Fruit fly (Drosophila melanogaster): ENCODE data around the gene AnxB10.
A peak's percentile ranks its signal among the peaks of the same experiment; 100 is the strongest.

The AnxB10 gene

dm6 chrX:20159679-20160140, 13.6 kb downstream of the AnxB10 start, which contains the start of gene Rab35 (continued):
- TF ChIP-seq croc (GFP tag; conservative IDR thresholded peaks at IDR 0.05) (no peak), pita (GFP tag; optimal IDR thresholded peaks at IDR 0.05) (no peak), fd3F (GFP tag; optimal IDR thresholded peaks at IDR 0.05) (no peak), Xrp1 (GFP tag; IDR thresholded peaks at IDR 0.05) (0 out of 2 replicates have a peak, but pooled peaks have one; percentile 10), CG11085 (GFP tag; IDR thresholded peaks at IDR 0.05) (no peak), Nf-YB (GFP tag; optimal IDR thresholded peaks at IDR 0.05) (no peak), stc (GFP tag; IDR thresholded peaks at IDR 0.05) (no peak), CG14667 (GFP tag; IDR thresholded peaks at IDR 0.05) (no peak), nerfin-1 (tag; optimal IDR thresholded peaks at IDR 0.05) (no peak), Hmx (GFP tag; optimal IDR thresholded peaks at IDR 0.05) (no peak), CG1233 (GFP tag; optimal IDR thresholded peaks at IDR 0.05) (no peak), run (tag; optimal IDR thresholded peaks at IDR 0.05) (no peak), Oaz (GFP tag; IDR thresholded peaks at IDR 0.05) (no peak), CG7963 (GFP tag; IDR thresholded peaks at IDR 0.05; ENCODE audit: partially characterized antibody) (peak; percentile 86), CG8359 (GFP tag; optimal IDR thresholded peaks at IDR 0.05; ENCODE audit: borderline replicate concordance) (no peak), CG17568 (GFP tag; optimal IDR thresholded peaks at IDR 0.05) (no peak), Rfx (GFP tag; IDR thresholded peaks at IDR 0.05) (peak; percentile 41), Dll (GFP tag; IDR thresholded peaks at IDR 0.05; ENCODE audit: partially characterized antibody) (peak; percentile 97), CG2712 (tag; optimal IDR thresholded peaks at IDR 0.05) (peak; percentile 37), D19A (tag; optimal IDR thresholded peaks at IDR 0.05) (no peak), ERR (GFP tag; optimal IDR thresholded peaks at IDR 0.05) (no peak), cad (GFP tag; optimal IDR thresholded peaks at IDR 0.05) (no peak), B-H2 (GFP tag; optimal IDR thresholded peaks at IDR 0.05) (no peak), CG2678 (tag; optimal IDR thresholded peaks at IDR 0.05) (peak; percentile 4), NK7.1 (GFP tag; optimal IDR thresholded peaks at IDR 0.05) (no peak), CG31365 (tag; optimal IDR thresholded peaks at IDR 0.05) (no peak), nmo (GFP tag; optimal IDR thresholded peaks at IDR 0.05) (peak; percentile 64), CG15011 (GFP tag; optimal IDR thresholded peaks at IDR 0.05) (no peak), ttk (GFP tag; IDR thresholded peaks at IDR 0.05) (no peak), CG9932 (GFP tag; IDR thresholded peaks at IDR 0.05) (peak; percentile 60), CG2875 (GFP tag; optimal IDR thresholded peaks at IDR 0.05) (no peak), CG4282 (GFP tag; optimal IDR thresholded peaks at IDR 0.05) (no peak), gce (GFP tag; IDR thresholded peaks at IDR 0.05) (no peak), ro (GFP tag; IDR thresholded peaks at IDR 0.05) (no peak), ATbp (GFP tag; optimal IDR thresholded peaks at IDR 0.05) (no peak), cato (GFP tag; optimal IDR thresholded peaks at IDR 0.05; ENCODE audit: borderline replicate concordance) (no peak), insv (GFP tag; optimal IDR thresholded peaks at IDR 0.05) (no peak), CG13424 (tag; optimal IDR thresholded peaks at IDR 0.05) (peak; percentile 1), CG6683 (GFP tag; optimal IDR thresholded peaks at IDR 0.05) (no peak), dmrt99B (tag; optimal IDR thresholded peaks at IDR 0.05) (no peak), Six4 (GFP tag; optimal IDR thresholded peaks at IDR 0.05) (no peak), PHDP (tag; optimal IDR thresholded peaks at IDR 0.05) (no peak), trh (GFP tag; optimal IDR thresholded peaks at IDR 0.05) (no peak), HLH4C (GFP tag; IDR thresholded peaks at IDR 0.05; ENCODE audit: partially characterized antibody) (peak; percentile 92), CG12236 (GFP tag; optimal IDR thresholded peaks at IDR 0.05) (no peak), tll (GFP tag; optimal IDR thresholded peaks at IDR 0.05) (no peak), CG11560 (tag; IDR thresholded peaks at IDR 0.05) (no peak), dimm (GFP tag; IDR thresholded peaks at IDR 0.05) (no peak), CG7271 (tag; optimal IDR thresholded peaks at IDR 0.05) (no peak), CG1529 (GFP tag; optimal IDR thresholded peaks at IDR 0.05) (no peak), CG3847 (GFP tag; IDR thresholded peaks at IDR 0.05) (peak; percentile 64)

Data from whole organism, embryonic.